Worm (Caenorhabditis elegans) whole organism, L1 larva: ENCODE results near the gene ribo-1.

Experiments
- C16A3.4 ChIP-seq: fragments of 150-350 bp; optimal IDR thresholded peaks from 2 replicates; lab custom pipeline; 2014; ENCODE audit warnings: missing biosample characterization, missing genetic modification characterization
- F16B12.6 ChIP-seq: fragments of 150-350 bp; optimal IDR thresholded peaks from 2 replicates; lab custom pipeline; 2014; ENCODE audit warnings: missing biosample characterization, missing genetic modification characterization
- Y116A8C.19 ChIP-seq: sonication (generic microtip); optimal IDR thresholded peaks from 2 replicates; lab custom pipeline; 2016; ENCODE audit warnings: missing compliant biosample characterization, missing genetic modification characterization, borderline replicate concordance
- aha-1 ChIP-seq: fragments of 150-350 bp; optimal IDR thresholded peaks from 2 replicates; lab custom pipeline; 2014; ENCODE audit warnings: missing biosample characterization, missing genetic modification characterization
- alr-1 ChIP-seq: fragments of 200-800 bp; sonication (Bioruptor generic); optimal IDR thresholded peaks from 2 replicates; lab custom pipeline; 2018; ENCODE audit warnings: borderline replicate concordance, mild to moderate bottlenecking, missing genetic modification characterization, missing compliant biosample characterization
- aly-2 ChIP-seq: fragments of 150-350 bp; optimal IDR thresholded peaks from 2 replicates; lab custom pipeline; 2014; ENCODE audit warnings: missing biosample characterization, missing genetic modification characterization
- blmp-1 ChIP-seq: fragments of 150-350 bp; optimal IDR thresholded peaks from 2 replicates; lab custom pipeline; 2014; ENCODE audit warnings: missing biosample characterization, missing genetic modification characterization
- ceh-8 ChIP-seq: fragments of 200-800 bp; sonication (Bioruptor generic); optimal IDR thresholded peaks from 2 replicates; lab custom pipeline; 2018; ENCODE audit warnings: mild to moderate bottlenecking, missing genetic modification characterization, moderate library complexity, missing compliant biosample characterization
- ceh-82 ChIP-seq, 3 experiments: fragments of 150-350 bp in 1 of 3; sonication (generic microtip) in 2 of 3; optimal IDR thresholded peaks; 2 replicates each; lab custom pipeline; 2014 to 2017; ENCODE audit warnings: missing biosample characterization in 3 of 3, missing genetic modification characterization in 3 of 3
- ceh-90 ChIP-seq: sonication (generic microtip); optimal IDR thresholded peaks from 2 replicates; lab custom pipeline; 2016; ENCODE audit warnings: missing genetic modification characterization, missing compliant biosample characterization
- ces-1 ChIP-seq: fragments of 150-350 bp; optimal IDR thresholded peaks from 2 replicates; lab custom pipeline; 2014; ENCODE audit warnings: missing biosample characterization, missing genetic modification reagents, missing genetic modification characterization
- dpl-1 ChIP-seq, 3 experiments: fragments of 150-350 bp in 2 of 3; sonication (generic microtip) in 1 of 3; optimal IDR thresholded peaks; 2 replicates each; lab custom pipeline; 2014 to 2017; ENCODE audit warnings: missing biosample characterization in 3 of 3, missing genetic modification characterization in 3 of 3, missing genetic modification reagents in 3 of 3
- dsc-1 ChIP-seq: sonication (generic microtip); optimal IDR thresholded peaks from 2 replicates; lab custom pipeline; 2016; ENCODE audit warnings: mild to moderate bottlenecking, missing genetic modification characterization, missing compliant biosample characterization
- efl-1 ChIP-seq, 4 experiments: fragments of 150-350 bp; optimal IDR thresholded peaks in 3 of 4; peaks in 1 of 4; 1 replicate in 1 of 4; 2 replicates in 3 of 4; lab custom pipeline; 2014; ENCODE audit warnings: missing biosample characterization in 2 of 4, missing genetic modification characterization in 2 of 4, missing genetic modification reagents in 2 of 4
- efl-3 ChIP-seq: fragments of 200-800 bp; sonication (Bioruptor generic); optimal IDR thresholded peaks from 2 replicates; lab custom pipeline; 2018; ENCODE audit warnings: mild to moderate bottlenecking, missing genetic modification characterization, missing compliant biosample characterization
- egl-13 ChIP-seq: sonication (generic microtip); optimal IDR thresholded peaks from 2 replicates; lab custom pipeline; 2016; ENCODE audit warnings: missing genotype, missing genetic modification reagents, missing genetic modification characterization, missing compliant biosample characterization
- elt-2 ChIP-seq: sonication (generic microtip); optimal IDR thresholded peaks from 2 replicates; lab custom pipeline; 2016; ENCODE audit warnings: missing genetic modification characterization, mild to moderate bottlenecking, inconsistent platforms, missing compliant biosample characterization, missing genetic modification reagents
- elt-3 ChIP-seq, 6 experiments: fragments of 150-350 bp in 1 of 6; sonication (generic microtip); optimal IDR thresholded peaks; 2 replicates each; lab custom pipeline; 2017 to 2018; ENCODE audit warnings: missing biosample characterization in 6 of 6, missing genetic modification characterization in 6 of 6, inconsistent platforms in 1 of 6
- ets-5 ChIP-seq: fragments of 200-800 bp; sonication (Bioruptor generic); IDR thresholded peaks from 2 replicates; pipeline ENCODE4 v1.3.6; 2022; ENCODE audit warnings: missing genetic modification characterization, missing compliant biosample characterization
- fkh-8 ChIP-seq: sonication (generic microtip); optimal IDR thresholded peaks from 2 replicates; lab custom pipeline; 2016; ENCODE audit warnings: mild to moderate bottlenecking, missing genetic modification characterization, missing compliant biosample characterization
- fos-1 ChIP-seq: fragments of 150-350 bp; optimal IDR thresholded peaks from 2 replicates; lab custom pipeline; 2014; ENCODE audit warnings: missing biosample characterization, missing genetic modification characterization
- grh-1 ChIP-seq: fragments of 200-800 bp; sonication (Bioruptor generic); IDR thresholded peaks from 2 replicates; pipeline ENCODE4 v1.3.6; 2022; ENCODE audit warnings: missing genetic modification reagents, missing genetic modification characterization, missing compliant biosample characterization
- hlh-17 ChIP-seq: fragments of 200-800 bp; sonication (Bioruptor generic); optimal IDR thresholded peaks from 2 replicates; lab custom pipeline; 2018; ENCODE audit warnings: missing genetic modification characterization, mild to moderate bottlenecking, missing compliant biosample characterization, moderate library complexity, borderline replicate concordance
- hlh-4 ChIP-seq: sonication (generic microtip); optimal IDR thresholded peaks from 2 replicates; lab custom pipeline; 2016; ENCODE audit warnings: mild to moderate bottlenecking, missing genetic modification characterization, missing compliant biosample characterization
- lin-15B ChIP-seq: fragments of 150-350 bp; sonication (generic microtip); optimal IDR thresholded peaks from 3 replicates; lab custom pipeline; 2014; ENCODE audit warnings: missing biosample characterization, missing genetic modification characterization
- lin-35 ChIP-seq, 2 experiments: fragments of 150-350 bp; optimal IDR thresholded peaks; 2 replicates each; lab custom pipeline; 2014; ENCODE audit warnings: missing biosample characterization in 2 of 2, missing genetic modification characterization in 2 of 2, missing genetic modification reagents in 2 of 2
- lin-39 ChIP-seq: fragments of 150-350 bp; optimal IDR thresholded peaks from 2 replicates; lab custom pipeline; 2014; ENCODE audit warnings: missing biosample characterization, missing genetic modification reagents, missing genetic modification characterization
- lir-3 ChIP-seq: sonication (generic microtip); optimal IDR thresholded peaks from 2 replicates; lab custom pipeline; 2016; ENCODE audit warnings: mild to moderate bottlenecking, missing genetic modification characterization, moderate library complexity, missing compliant biosample characterization; ENCODE audit not compliant: poor library complexity
- mab-9 ChIP-seq: fragments of 200-800 bp; sonication (Bioruptor generic); IDR thresholded peaks from 2 replicates; pipeline ENCODE4 v1.3.6; 2022; ENCODE audit warnings: missing genetic modification reagents, missing genetic modification characterization, missing compliant biosample characterization
- mdl-1 ChIP-seq, 2 experiments: fragments of 150-350 bp; optimal IDR thresholded peaks; 2 replicates each; lab custom pipeline; 2014 to 2017; ENCODE audit warnings: missing biosample characterization in 2 of 2, missing genetic modification characterization in 2 of 2, inconsistent platforms in 1 of 2
- mep-1 ChIP-seq: fragments of 150-350 bp; optimal IDR thresholded peaks from 2 replicates; lab custom pipeline; 2014; ENCODE audit warnings: missing biosample characterization, missing genetic modification characterization
- nhr-19 ChIP-seq: fragments of 200-800 bp; sonication (Bioruptor generic); conservative IDR thresholded peaks from 2 replicates; pipeline ENCODE4 v1.3.6; 2022; ENCODE audit warnings: missing genetic modification characterization, missing compliant biosample characterization
- nhr-28 ChIP-seq: fragments of 150-350 bp; optimal IDR thresholded peaks from 2 replicates; lab custom pipeline; 2014; ENCODE audit warnings: missing biosample characterization, missing genetic modification characterization
- nhr-47 ChIP-seq: sonication (generic microtip); optimal IDR thresholded peaks from 2 replicates; lab custom pipeline; 2016; ENCODE audit warnings: mild to moderate bottlenecking, missing genetic modification characterization, moderate library complexity, missing compliant biosample characterization
- nhr-71 ChIP-seq: sonication (generic microtip); optimal IDR thresholded peaks from 2 replicates; lab custom pipeline; 2016; ENCODE audit warnings: mild to moderate bottlenecking, missing genetic modification characterization, moderate library complexity, missing compliant biosample characterization
- nhr-76 ChIP-seq: sonication (generic microtip); optimal IDR thresholded peaks from 2 replicates; lab custom pipeline; 2017; ENCODE audit warnings: missing biosample characterization, missing genetic modification characterization
- nhr-77 ChIP-seq: fragments of 150-350 bp; optimal IDR thresholded peaks from 2 replicates; lab custom pipeline; 2014; ENCODE audit warnings: missing biosample characterization, missing genetic modification characterization
- pag-3 ChIP-seq: sonication (generic microtip); optimal IDR thresholded peaks from 2 replicates; lab custom pipeline; 2017; ENCODE audit warnings: missing genetic modification characterization, mild to moderate bottlenecking, missing compliant biosample characterization, antibody characterized with exemption, borderline replicate concordance; ENCODE audit not compliant: insufficient read depth
- pqm-1 ChIP-seq: sonication (generic microtip); optimal IDR thresholded peaks from 3 replicates; lab custom pipeline; 2017; ENCODE audit warnings: missing biosample characterization, missing genetic modification characterization
- sox-4 ChIP-seq: sonication (generic microtip); optimal IDR thresholded peaks from 2 replicates; lab custom pipeline; 2016; ENCODE audit warnings: missing genetic modification characterization, missing compliant biosample characterization
- tbx-2 ChIP-seq: sonication (generic microtip); optimal IDR thresholded peaks from 2 replicates; lab custom pipeline; 2016; ENCODE audit warnings: missing genetic modification characterization, missing compliant biosample characterization
- unc-130 ChIP-seq: fragments of 150-350 bp; optimal IDR thresholded peaks from 2 replicates; lab custom pipeline; 2017; ENCODE audit warnings: missing biosample characterization, missing genetic modification characterization, inconsistent platforms
- unc-30 ChIP-seq: sonication (generic microtip); optimal IDR thresholded peaks from 2 replicates; lab custom pipeline; 2017; ENCODE audit warnings: missing biosample characterization, missing genetic modification characterization
- unc-62 ChIP-seq: fragments of 150-350 bp; optimal IDR thresholded peaks from 2 replicates; lab custom pipeline; 2014; ENCODE audit warnings: missing biosample characterization, missing genetic modification reagents, missing genetic modification characterization
- vab-15 ChIP-seq: sonication (generic microtip); optimal IDR thresholded peaks from 2 replicates; lab custom pipeline; 2017; ENCODE audit warnings: missing genotype, mild to moderate bottlenecking, missing genetic modification characterization, missing compliant biosample characterization
- zip-4 ChIP-seq: fragments of 200-800 bp; sonication (Bioruptor generic); optimal IDR thresholded peaks from 2 replicates; lab custom pipeline; 2018; ENCODE audit warnings: mild to moderate bottlenecking, missing genetic modification characterization, moderate library complexity, missing compliant biosample characterization
- ztf-11 ChIP-seq, 2 experiments: sonication (generic microtip); optimal IDR thresholded peaks; 2 replicates each; lab custom pipeline; 2016 to 2017; ENCODE audit warnings: missing genetic modification characterization in 2 of 2, missing biosample characterization in 1 of 2, missing compliant biosample characterization in 1 of 2
- ztf-4 ChIP-seq: fragments of 150-350 bp; optimal IDR thresholded peaks from 2 replicates; lab custom pipeline; 2014; ENCODE audit warnings: missing biosample characterization, missing genetic modification characterization

The ribo-1 gene

ce11 chrIV:6872958-6873357 lies 37.5 kb upstream of the ribo-1 start, which contains the start of gene srx-19:
srx-19 (plus strand) TSS chrIV:6873258.
- peak; percentile 23 for TF ChIP-seq fkh-8 (tag; lab: Kevin White, UChicago)
- no peak for TF ChIP-seq F16B12.6
- no peak for TF ChIP-seq nhr-28 (tag; lab: Kevin White, UChicago)
- TF ChIP-seq nhr-19: no peak

ce11 chrIV:6878912-6879554 lies 31.4 kb upstream of the ribo-1 start:
- TF ChIP-seq ztf-4 (tag; lab: Kevin White, UChicago) (no peak), unc-30 (tag; lab: Kevin White, UChicago) (no peak), hlh-4 (tag; lab: Kevin White, UChicago) (no peak), efl-1 (optimal IDR thresholded peaks at IDR 0.05; lab: Kevin White, UChicago) (peak; percentile 49 to 56), efl-1 (GFP tag; optimal IDR thresholded peaks at IDR 0.05 in 1 of 2; lab: Kevin White, UChicago) (peak; percentile 7 to 9), lin-15B (tag; lab: Kevin White, UChicago) (no peak), dsc-1 (tag; lab: Kevin White, UChicago) (peak; percentile 42), unc-62 (GFP tag; lab: Kevin White, UChicago) (no peak), ceh-82 (tag; optimal IDR thresholded peaks at IDR 0.05; lab: Kevin White, UChicago) (peak; percentile 55 to 74 (median 56)), C16A3.4 (no peak), Y116A8C.19 (tag; lab: Kevin White, UChicago) (no peak), F16B12.6 (no peak), fkh-8 (tag; lab: Kevin White, UChicago) (peak; percentile 86), elt-2 (tag; lab: Kevin White, UChicago) (peak; percentile 20), mdl-1 (tag; optimal IDR thresholded peaks at IDR 0.05; lab: Kevin White, UChicago) (peak in 1 of 2 experiments; percentile 76), mab-9 (GFP tag; lab: Robert Waterston, UW) (no peak), nhr-77 (tag; lab: Kevin White, UChicago) (peak; percentile 76), ceh-8 (GFP tag; lab: Kevin White, UChicago) (no peak), nhr-47 (tag; lab: Kevin White, UChicago) (peak; percentile 76), aly-2 (tag; lab: Kevin White, UChicago) (no peak), unc-130 (tag; lab: Kevin White, UChicago) (peak; percentile 82), dpl-1 (GFP tag; optimal IDR thresholded peaks at IDR 0.05; lab: Kevin White, UChicago) (peak in 1 of 3 experiments; percentile 36), nhr-76 (no peak), pqm-1 (no peak), egl-13 (tag; lab: Kevin White, UChicago) (peak; percentile 62), blmp-1 (tag; lab: Kevin White, UChicago) (no peak), hlh-17 (GFP tag; lab: Kevin White, UChicago) (no peak), ztf-11 (tag; optimal IDR thresholded peaks at IDR 0.05; lab: Kevin White, UChicago) (no peak), lin-39 (tag; lab: Kevin White, UChicago) (peak; percentile 6), nhr-28 (tag; lab: Kevin White, UChicago) (no peak), ets-5 (no peak), vab-15 (tag; lab: Kevin White, UChicago) (no peak), fos-1 (tag; lab: Kevin White, UChicago) (peak; percentile 49), elt-3 (tag; optimal IDR thresholded peaks at IDR 0.05; lab: Kevin White, UChicago) (no peak), tbx-2 (tag; lab: Kevin White, UChicago) (peak; percentile 70), lin-35 (GFP tag; optimal IDR thresholded peaks at IDR 0.05; lab: Kevin White, UChicago) (peak in 1 of 2 experiments; percentile 65), ceh-90 (tag; lab: Kevin White, UChicago) (no peak), alr-1 (tag; lab: Kevin White, UChicago) (no peak), ces-1 (GFP tag; lab: Kevin White, UChicago) (no peak), efl-3 (GFP tag; lab: Kevin White, UChicago) (no peak), aha-1 (no peak), mep-1 (peak; percentile 68), grh-1 (no peak), nhr-71 (tag; lab: Kevin White, UChicago) (peak; percentile 91), lir-3 (tag; lab: Kevin White, UChicago) (peak; percentile 17), pag-3 (tag; lab: Kevin White, UChicago) (no peak), zip-4 (GFP tag; lab: Kevin White, UChicago) (no peak), sox-4 (tag; lab: Kevin White, UChicago) (peak; percentile 49)
